Fruit fly (Drosophila melanogaster) whole organism, embryonic: ENCODE measurements around the gene CG14036.

Experiments used
- Antp ChIP-seq: fragments of 200-800 bp; sonication (Bioruptor generic); optimal IDR thresholded peaks from 3 replicates; lab custom pipeline; 2016; ENCODE audit warnings: missing biosample characterization, missing genetic modification characterization
- Atf3 ChIP-seq: fragments of 200-800 bp; sonication (Bioruptor generic); optimal IDR thresholded peaks from 3 replicates; lab custom pipeline; 2016; ENCODE audit warnings: missing biosample characterization, missing genetic modification characterization
- B-H2 ChIP-seq: fragments of 200-800 bp; sonication (Bioruptor generic); optimal IDR thresholded peaks from 2 replicates; lab custom pipeline; 2018; ENCODE audit warnings: missing biosample characterization, mild to moderate bottlenecking, missing genetic modification characterization
- C15 ChIP-seq: fragments of 200-800 bp; sonication (Bioruptor generic); IDR thresholded peaks from 3 replicates; pipeline ENCODE4 v1.3.6; 2022; ENCODE audit warnings: missing biosample characterization, missing genetic modification characterization
- CG10321 ChIP-seq: fragments of 200-800 bp; sonication (Bioruptor generic); IDR thresholded peaks from 2 replicates; pipeline ENCODE4 v1.3.6; 2022; ENCODE audit warnings: missing biosample characterization, missing genetic modification characterization
- CG10431 ChIP-seq: fragments of 200-800 bp; sonication (Bioruptor generic); optimal IDR thresholded peaks from 3 replicates; lab custom pipeline; 2018; ENCODE audit warnings: missing biosample characterization, mild to moderate bottlenecking, missing genetic modification characterization
- CG11093 ChIP-seq: fragments of 200-800 bp; sonication (Bioruptor generic); IDR thresholded peaks from 3 replicates; pipeline ENCODE4 v1.3.6; 2022; ENCODE audit warnings: missing biosample characterization, missing genetic modification characterization
- CG11696 ChIP-seq: fragments of 200-800 bp; sonication (Bioruptor generic); IDR thresholded peaks from 2 replicates; pipeline ENCODE4 v1.3.6; 2022; ENCODE audit warnings: missing biosample characterization, missing genetic modification characterization
- CG12155 ChIP-seq: fragments of 200-800 bp; sonication (Bioruptor generic); optimal IDR thresholded peaks from 3 replicates; lab custom pipeline; 2016; ENCODE audit warnings: missing biosample characterization, missing genetic modification characterization
- CG12769 ChIP-seq: fragments of 200-800 bp; sonication (Bioruptor generic); optimal IDR thresholded peaks from 2 replicates; lab custom pipeline; 2019; ENCODE audit warnings: missing biosample characterization, mild to moderate bottlenecking, missing genetic modification characterization, moderate library complexity
- CG14050 ChIP-seq: fragments of 200-800 bp; sonication (Bioruptor generic); IDR thresholded peaks from 3 replicates; pipeline ENCODE4 v1.3.6; 2022; ENCODE audit warnings: missing biosample characterization, missing genetic modification characterization
- CG17568 ChIP-seq: fragments of 200-800 bp; sonication (Bioruptor generic); optimal IDR thresholded peaks from 2 replicates; lab custom pipeline; 2018; ENCODE audit warnings: missing biosample characterization, mild to moderate bottlenecking, missing genetic modification characterization, moderate library complexity
- CG18476 ChIP-seq: fragments of 200-800 bp; sonication (Bioruptor generic); optimal IDR thresholded peaks from 2 replicates; lab custom pipeline; 2016; ENCODE audit warnings: missing biosample characterization, mild to moderate bottlenecking, missing genetic modification characterization
- CG2678 ChIP-seq: fragments of 200-800 bp; sonication (Bioruptor generic); optimal IDR thresholded peaks from 3 replicates; lab custom pipeline; 2019; ENCODE audit warnings: missing biosample characterization, mild to moderate bottlenecking, missing genetic modification characterization, moderate library complexity
- CG2712 ChIP-seq: fragments of 200-800 bp; optimal IDR thresholded peaks from 3 replicates; lab custom pipeline; 2019; ENCODE audit warnings: missing biosample characterization, mild to moderate bottlenecking, missing genetic modification characterization, moderate library complexity
- CG3065 ChIP-seq: fragments of 200-800 bp; sonication (Bioruptor generic); optimal IDR thresholded peaks from 2 replicates; lab custom pipeline; 2016; ENCODE audit warnings: missing biosample characterization, missing genetic modification characterization
- CG31365 ChIP-seq: fragments of 200-800 bp; sonication (Bioruptor generic); optimal IDR thresholded peaks from 2 replicates; lab custom pipeline; 2018; ENCODE audit warnings: missing biosample characterization, mild to moderate bottlenecking, missing genetic modification characterization
- CG31441 ChIP-seq: fragments of 200-800 bp; sonication (Bioruptor generic); IDR thresholded peaks from 2 replicates; pipeline ENCODE4 v1.3.6; 2022; ENCODE audit warnings: missing biosample characterization, missing genetic modification characterization
- CG3847 ChIP-seq: fragments of 200-800 bp; sonication (Bioruptor generic); IDR thresholded peaks from 2 replicates; pipeline ENCODE4 v1.3.6; 2022; ENCODE audit warnings: missing biosample characterization, missing genetic modification characterization
- CG3995 ChIP-seq: fragments of 200-800 bp; sonication (Bioruptor generic); optimal IDR thresholded peaks from 3 replicates; lab custom pipeline; 2016; ENCODE audit warnings: missing biosample characterization, missing genetic modification characterization
- CG8281 ChIP-seq: fragments of 200-800 bp; sonication (Bioruptor generic); optimal IDR thresholded peaks from 2 replicates; lab custom pipeline; 2018; ENCODE audit warnings: missing biosample characterization, mild to moderate bottlenecking, missing genetic modification characterization, moderate library complexity
- D19A ChIP-seq: fragments of 200-800 bp; optimal IDR thresholded peaks from 3 replicates; lab custom pipeline; 2019; ENCODE audit warnings: missing biosample characterization, mild to moderate bottlenecking, missing genetic modification characterization, moderate library complexity
- Dfd ChIP-seq, 2 experiments: fragments of >200 bp; optimal IDR thresholded peaks; 2 replicates each; lab custom pipeline; 2017; ENCODE audit warnings: missing biosample characterization in 2 of 2, missing genetic modification characterization in 2 of 2
- Drgx ChIP-seq: fragments of 200-800 bp; sonication (Bioruptor generic); IDR thresholded peaks from 2 replicates; pipeline ENCODE4 v1.3.6; 2022; ENCODE audit warnings: missing biosample characterization, missing genetic modification characterization
- Fer2 ChIP-seq: fragments of 200-800 bp; sonication (Bioruptor generic); optimal IDR thresholded peaks from 2 replicates; lab custom pipeline; 2018; ENCODE audit warnings: missing biosample characterization, mild to moderate bottlenecking, missing genetic modification characterization, moderate library complexity
- Gsc ChIP-seq: fragments of 200-800 bp; sonication (Bioruptor generic); IDR thresholded peaks from 2 replicates; pipeline ENCODE4 v1.3.6; 2022; ENCODE audit warnings: missing biosample characterization, missing genetic modification characterization
- HmgZ ChIP-seq: fragments of 200-800 bp; sonication (Bioruptor generic); optimal IDR thresholded peaks from 2 replicates; lab custom pipeline; 2018; ENCODE audit warnings: missing biosample characterization, mild to moderate bottlenecking, missing genetic modification characterization
- Hmx ChIP-seq: fragments of 200-800 bp; sonication (Bioruptor generic); optimal IDR thresholded peaks from 2 replicates; lab custom pipeline; 2016; ENCODE audit warnings: missing biosample characterization, missing genetic modification characterization
- Mad ChIP-seq: fragments of 200-800 bp; sonication (Bioruptor generic); optimal IDR thresholded peaks from 2 replicates; lab custom pipeline; 2016; ENCODE audit warnings: missing biosample characterization, missing genetic modification characterization
- NK7.1 ChIP-seq: fragments of 200-800 bp; sonication (Bioruptor generic); optimal IDR thresholded peaks from 3 replicates; lab custom pipeline; 2016; ENCODE audit warnings: missing biosample characterization, missing genetic modification characterization
- NfI ChIP-seq: fragments of 200-800 bp; sonication (Bioruptor generic); optimal IDR thresholded peaks from 3 replicates; lab custom pipeline; 2018; ENCODE audit warnings: missing biosample characterization, mild to moderate bottlenecking, missing genetic modification characterization, moderate library complexity
- Poxn ChIP-seq: fragments of 200-800 bp; sonication (Bioruptor generic); IDR thresholded peaks from 2 replicates; pipeline ENCODE4 v1.3.6; 2022; ENCODE audit warnings: missing biosample characterization, missing genetic modification characterization
- TFAM ChIP-seq: fragments of 200-800 bp; sonication (Bioruptor generic); optimal IDR thresholded peaks from 2 replicates; lab custom pipeline; 2017; ENCODE audit warnings: missing biosample characterization, missing genetic modification characterization, inconsistent platforms
- ab ChIP-seq: fragments of 200-800 bp; sonication (Bioruptor generic); optimal IDR thresholded peaks from 2 replicates; lab custom pipeline; 2016; ENCODE audit warnings: missing biosample characterization, missing genetic modification characterization
- bab2 ChIP-seq: fragments of 200-800 bp; sonication (Bioruptor generic); optimal IDR thresholded peaks from 2 replicates; lab custom pipeline; 2016; ENCODE audit warnings: missing biosample characterization, missing genetic modification characterization
- disco-r ChIP-seq: fragments of 200-800 bp; sonication (Bioruptor generic); optimal IDR thresholded peaks from 2 replicates; lab custom pipeline; 2016; ENCODE audit warnings: missing biosample characterization, missing genetic modification characterization
- fd102C ChIP-seq: fragments of 200-800 bp; sonication (Bioruptor generic); optimal IDR thresholded peaks from 2 replicates; lab custom pipeline; 2018; ENCODE audit warnings: missing biosample characterization, mild to moderate bottlenecking, missing genetic modification characterization, moderate library complexity
- fd96Cb ChIP-seq: fragments of 200-800 bp; sonication (Bioruptor generic); optimal IDR thresholded peaks from 2 replicates; lab custom pipeline; 2018; ENCODE audit warnings: missing biosample characterization, mild to moderate bottlenecking, missing genetic modification characterization, moderate library complexity
- ftz-f1 ChIP-seq: fragments of 200-800 bp; sonication (Bioruptor generic); optimal IDR thresholded peaks from 2 replicates; lab custom pipeline; 2016; ENCODE audit warnings: missing biosample characterization, missing genetic modification characterization
- gro ChIP-seq: fragments of 200-800 bp; sonication (Bioruptor generic); optimal IDR thresholded peaks from 2 replicates; lab custom pipeline; 2016; ENCODE audit warnings: missing biosample characterization, missing genetic modification characterization
- inv ChIP-seq: fragments of 200-800 bp; sonication (Bioruptor generic); IDR thresholded peaks from 2 replicates; pipeline ENCODE4 v1.3.6; 2022; ENCODE audit warnings: missing biosample characterization, missing genetic modification characterization; ENCODE audit not compliant: partially characterized antibody
- knrl ChIP-seq: fragments of 200-800 bp; sonication (Bioruptor generic); IDR thresholded peaks from 3 replicates; pipeline ENCODE4 v1.3.6; 2022; ENCODE audit warnings: missing biosample characterization, missing genetic modification characterization; ENCODE audit not compliant: partially characterized antibody
- lilli ChIP-seq: fragments of 200-800 bp; sonication (Bioruptor generic); optimal IDR thresholded peaks from 3 replicates; lab custom pipeline; 2016; ENCODE audit warnings: missing biosample characterization, missing genetic modification characterization
- nerfin-1 ChIP-seq: fragments of 200-800 bp; sonication (Bioruptor generic); optimal IDR thresholded peaks from 3 replicates; lab custom pipeline; 2019; ENCODE audit warnings: missing biosample characterization, mild to moderate bottlenecking, missing genetic modification characterization, moderate library complexity
- oc ChIP-seq: fragments of 200-800 bp; sonication (Bioruptor generic); optimal IDR thresholded peaks from 2 replicates; lab custom pipeline; 2018; ENCODE audit warnings: missing biosample characterization, mild to moderate bottlenecking, missing genetic modification characterization, moderate library complexity
- pnt ChIP-seq: fragments of 200-800 bp; sonication (Bioruptor generic); optimal IDR thresholded peaks from 3 replicates; lab custom pipeline; 2016; ENCODE audit warnings: missing biosample characterization, missing genetic modification characterization
- run ChIP-seq: fragments of 200-800 bp; sonication (Bioruptor generic); optimal IDR thresholded peaks from 3 replicates; lab custom pipeline; 2018; ENCODE audit warnings: missing biosample characterization, mild to moderate bottlenecking, missing genetic modification characterization
- tll ChIP-seq, 2 experiments: fragments of 200-800 bp in 1 of 2; fragments of >200 bp in 1 of 2; sonication (Bioruptor generic) in 1 of 2; optimal IDR thresholded peaks; 2 replicates each; lab custom pipeline; 2017 to 2019; ENCODE audit warnings: missing biosample characterization in 2 of 2, missing genetic modification characterization in 2 of 2, mild to moderate bottlenecking in 1 of 2, moderate library complexity in 1 of 2
- zen2 ChIP-seq: fragments of 200-800 bp; sonication (Bioruptor generic); IDR thresholded peaks from 3 replicates; pipeline ENCODE4 v1.3.6; 2022; ENCODE audit warnings: missing biosample characterization, missing genetic modification characterization; ENCODE audit not compliant: partially characterized antibody
- zf30C ChIP-seq: fragments of 200-800 bp; sonication (Bioruptor generic); optimal IDR thresholded peaks from 3 replicates; lab custom pipeline; 2018; ENCODE audit warnings: missing biosample characterization, mild to moderate bottlenecking, missing genetic modification characterization

CG14036 gene

DNA sequence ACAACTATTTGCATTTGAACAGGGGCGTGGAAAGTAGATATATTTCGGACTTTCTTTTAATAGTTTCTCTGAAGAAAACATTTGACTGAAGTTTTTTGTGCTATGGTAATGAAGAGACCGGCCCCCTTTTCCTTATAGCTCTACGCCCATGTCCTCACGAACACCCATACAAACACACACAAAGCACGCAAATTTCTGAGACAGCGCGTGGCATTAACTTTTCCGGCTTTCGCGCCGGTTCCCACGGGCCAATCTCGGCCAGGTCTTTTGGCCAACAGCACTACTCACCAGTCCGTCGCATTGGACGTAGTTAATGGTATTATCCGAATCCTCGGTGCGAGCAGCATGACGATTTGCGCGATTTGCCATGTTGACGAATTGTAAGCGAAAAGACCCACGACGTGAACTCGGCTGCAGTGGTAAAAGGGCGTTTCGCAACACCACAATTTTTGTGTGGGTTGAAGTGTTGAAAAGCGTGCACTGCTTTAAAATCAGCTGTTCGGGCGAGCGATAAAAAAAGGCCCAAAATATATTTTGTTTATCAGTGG, 2.4 kb downstream of the CG14036 start, which contains the start of gene senju:
senju (plus strand) TSS at position 477 of the 548 bp plus-strand sequence.
- TF ChIP-seq HmgZ (tag; lab: Kevin White, UChicago) (peak; percentile 88), Hmx (GFP tag; lab: Kevin White, UChicago) (peak; percentile 53), oc (tag; lab: Kevin White, UChicago) (peak; percentile 39), CG10321 (GFP tag; lab: Robert Waterston, UW) (0 out of 2 replicates have a peak, but pooled peaks have one; percentile 32), CG31441 (GFP tag; lab: Robert Waterston, UW) (peak; percentile 81), NfI (GFP tag; lab: Kevin White, UChicago) (peak; percentile 79), C15 (peak; percentile 64; the same call in 1 of the 3 replicates), CG8281 (peak; percentile 56), Poxn (GFP tag; lab: Robert Waterston, UW) (no peak), D19A (tag; lab: Kevin White, UChicago) (peak; percentile 66), knrl (GFP tag; lab: Robert Waterston, UW) (peak; percentile 27; the same call in 1 of the 3 replicates), bab2 (GFP tag; lab: Kevin White, UChicago) (peak; percentile 91), CG11696 (GFP tag; lab: Robert Waterston, UW) (peak; percentile 53), NK7.1 (GFP tag; lab: Kevin White, UChicago) (peak; percentile 81), Atf3 (peak; percentile 74), tll (GFP tag; optimal IDR thresholded peaks at IDR 0.05; lab: Kevin White, UChicago) (peak in 1 of 2 experiments; percentile 19), CG14050 (GFP tag; lab: Robert Waterston, UW) (peak; percentile 65), disco-r (GFP tag; lab: Kevin White, UChicago) (peak; percentile 64), zf30C (GFP tag; lab: Kevin White, UChicago) (peak; percentile 0), Dfd (GFP tag; optimal IDR thresholded peaks at IDR 0.05; lab: Kevin White, UChicago) (no peak), CG31365 (tag; lab: Kevin White, UChicago) (peak; percentile 75), CG2678 (tag; lab: Kevin White, UChicago) (peak; percentile 83), nerfin-1 (tag; lab: Kevin White, UChicago) (peak; percentile 71), CG10431 (peak; percentile 49), fd102C (GFP tag; lab: Kevin White, UChicago) (no peak), CG12155 (GFP tag; lab: Kevin White, UChicago) (peak; percentile 85), CG12769 (peak; percentile 82), CG11093 (GFP tag; lab: Robert Waterston, UW) (peak; percentile 61; the same call in 2 of the 3 replicates), CG3995 (GFP tag; lab: Kevin White, UChicago) (peak; percentile 56), B-H2 (GFP tag; lab: Kevin White, UChicago) (peak; percentile 88), fd96Cb (tag; lab: Kevin White, UChicago) (peak; percentile 61), CG17568 (peak; percentile 61), zen2 (GFP tag; lab: Robert Waterston, UW) (no peak), CG18476 (GFP tag; lab: Kevin White, UChicago) (peak; percentile 76), CG2712 (peak; percentile 76), ab (peak; percentile 61), lilli (peak; percentile 94), CG3847 (peak; percentile 90), CG3065 (GFP tag; lab: Kevin White, UChicago) (peak; percentile 72), inv (GFP tag; lab: Robert Waterston, UW) (no peak; the same call in 1 of the 2 replicates), Mad (GFP tag; lab: Kevin White, UChicago) (peak; percentile 83), Antp (GFP tag; lab: Kevin White, UChicago) (peak; percentile 90), ftz-f1 (GFP tag; lab: Kevin White, UChicago) (peak; percentile 75), Gsc (GFP tag; lab: Robert Waterston, UW) (no peak), Fer2 (tag; lab: Kevin White, UChicago) (peak; percentile 62), TFAM (GFP tag; lab: Kevin White, UChicago) (no peak), pnt (GFP tag; lab: Kevin White, UChicago) (peak; percentile 74), run (tag; lab: Kevin White, UChicago) (peak; percentile 61), gro (peak; percentile 90), Drgx (GFP tag; lab: Robert Waterston, UW) (peak; percentile 81)
